Fruit fly (Drosophila melanogaster) whole organism, pupa: ENCODE measurements around the gene CG6686.
A peak's percentile ranks its signal among the peaks of the same experiment; 100 is the strongest.

Experiments used
- CG10348 ChIP-seq: fragments of 200-800 bp; sonication (Bioruptor generic); IDR thresholded peaks from 2 replicates; pipeline ENCODE4 v1.3.6; 2022; ENCODE audit warnings: missing biosample characterization, missing genetic modification characterization
- CG12605 ChIP-seq: fragments of 200-800 bp; sonication (Bioruptor generic); IDR thresholded peaks from 2 replicates; pipeline ENCODE4 v1.3.6; 2022; ENCODE audit warnings: missing biosample characterization, missing genetic modification characterization
- CG13204 ChIP-seq: fragments of 200-800 bp; sonication (Bioruptor generic); optimal IDR thresholded peaks from 2 replicates; lab custom pipeline; 2018; ENCODE audit warnings: missing biosample characterization, mild to moderate bottlenecking, missing genetic modification characterization, moderate library complexity
- CG14655 ChIP-seq: fragments of 200-800 bp; sonication (Bioruptor generic); optimal IDR thresholded peaks from 3 replicates; lab custom pipeline; 2017; ENCODE audit warnings: mild to moderate bottlenecking, missing biosample characterization, missing genetic modification reagents, missing genetic modification characterization
- CG15710 ChIP-seq: fragments of 200-800 bp; sonication (Bioruptor generic); optimal IDR thresholded peaks from 2 replicates; lab custom pipeline; 2018; ENCODE audit warnings: missing biosample characterization, mild to moderate bottlenecking, missing genetic modification characterization, moderate library complexity
- CG17806 ChIP-seq: fragments of 200-800 bp; sonication (Bioruptor generic); optimal IDR thresholded peaks from 2 replicates; lab custom pipeline; 2018; ENCODE audit warnings: missing biosample characterization, mild to moderate bottlenecking, missing genetic modification characterization, moderate library complexity
- CG32121 ChIP-seq: fragments of 200-800 bp; sonication (Bioruptor generic); IDR thresholded peaks from 2 replicates; pipeline ENCODE4 v1.3.6; 2022; ENCODE audit warnings: missing biosample characterization, missing genetic modification characterization
- CG34367 ChIP-seq: fragments of 200-800 bp; sonication (Bioruptor generic); optimal IDR thresholded peaks from 2 replicates; lab custom pipeline; 2018; ENCODE audit warnings: missing biosample characterization, mild to moderate bottlenecking, missing genetic modification characterization
- CG4496 ChIP-seq: fragments of 200-800 bp; sonication (Bioruptor generic); IDR thresholded peaks from 3 replicates; pipeline ENCODE4 v1.3.6; 2022; ENCODE audit warnings: missing biosample characterization, missing genetic modification characterization
- CG8159 ChIP-seq: fragments of 200-800 bp; sonication (Bioruptor generic); optimal IDR thresholded peaks from 3 replicates; lab custom pipeline; 2018; ENCODE audit warnings: missing biosample characterization, mild to moderate bottlenecking, missing genetic modification characterization, moderate library complexity
- CG8301 ChIP-seq: fragments of 200-800 bp; sonication (Bioruptor generic); optimal IDR thresholded peaks from 2 replicates; lab custom pipeline; 2018; ENCODE audit warnings: missing biosample characterization, mild to moderate bottlenecking, missing genetic modification characterization
- CG9948 ChIP-seq: fragments of 200-800 bp; sonication (Bioruptor generic); optimal IDR thresholded peaks from 2 replicates; lab custom pipeline; 2018; ENCODE audit warnings: missing biosample characterization, mild to moderate bottlenecking, missing genetic modification characterization, moderate library complexity
- D1 ChIP-seq: fragments of 200-800 bp; sonication (Bioruptor generic); optimal IDR thresholded peaks from 2 replicates; lab custom pipeline; 2018; ENCODE audit warnings: missing biosample characterization, mild to moderate bottlenecking, missing genetic modification characterization, moderate library complexity
- EcR ChIP-seq: fragments of 200-800 bp; sonication (Bioruptor generic); optimal IDR thresholded peaks from 3 replicates; lab custom pipeline; 2019; ENCODE audit warnings: missing biosample characterization, missing genetic modification characterization, mild to moderate bottlenecking, moderate library complexity, missing genetic modification reagents
- Ets98B ChIP-seq: fragments of 200-800 bp; sonication (Bioruptor generic); IDR thresholded peaks from 2 replicates; pipeline ENCODE4 v1.3.6; 2022; ENCODE audit warnings: missing biosample characterization, missing genetic modification characterization
- Pif1A ChIP-seq: fragments of 200-800 bp; sonication (Bioruptor generic); optimal IDR thresholded peaks from 3 replicates; lab custom pipeline; 2016; ENCODE audit warnings: missing biosample characterization, missing genetic modification characterization
- Pif1B ChIP-seq: fragments of 200-800 bp; sonication (Bioruptor generic); optimal IDR thresholded peaks from 3 replicates; lab custom pipeline; 2016; ENCODE audit warnings: missing biosample characterization, missing genetic modification characterization
- Snoo ChIP-seq: fragments of 200-800 bp; sonication (Bioruptor generic); optimal IDR thresholded peaks from 3 replicates; lab custom pipeline; 2017; ENCODE audit warnings: missing biosample characterization, mild to moderate bottlenecking, missing genetic modification characterization, inconsistent platforms
- fd96Ca ChIP-seq: fragments of 200-800 bp; sonication (Bioruptor generic); IDR thresholded peaks from 3 replicates; pipeline ENCODE4 v1.3.6; 2022; ENCODE audit warnings: missing biosample characterization, missing genetic modification characterization
- gl ChIP-seq: fragments of 200-800 bp; sonication (Bioruptor generic); optimal IDR thresholded peaks from 2 replicates; lab custom pipeline; 2018; ENCODE audit warnings: missing biosample characterization, mild to moderate bottlenecking, missing genetic modification characterization
- rn ChIP-seq: fragments of 200-800 bp; sonication (Bioruptor generic); IDR thresholded peaks from 2 replicates; pipeline ENCODE4 v1.3.6; 2022; ENCODE audit warnings: missing biosample characterization, missing genetic modification characterization

The CG6686 gene

DNA sequence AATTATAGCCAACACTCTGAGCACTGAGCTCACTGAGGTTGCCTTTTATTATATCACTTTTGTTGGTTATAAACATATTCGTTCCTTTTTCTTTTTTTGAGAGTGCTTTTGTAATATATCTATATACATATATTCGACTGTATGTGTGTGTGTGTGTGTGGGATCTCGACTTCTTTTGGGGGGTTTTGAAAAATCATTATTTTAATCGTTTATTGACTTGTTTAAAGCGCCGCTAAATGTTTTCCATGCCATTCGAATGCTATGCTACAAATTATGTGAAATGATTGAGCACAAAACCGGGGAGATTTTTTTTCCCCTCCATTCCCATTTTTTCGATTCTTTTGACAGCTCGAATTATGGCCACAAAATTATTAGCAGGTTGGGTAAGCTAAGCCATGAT, 18.4 kb downstream of the CG6686 start:
- TF ChIP-seq Ets98B (GFP tag; lab: Robert Waterston, UW) (no peak), CG34367 (tag; lab: Kevin White, UChicago) (no peak), CG9948 (tag; lab: Kevin White, UChicago) (no peak), CG8301 (tag; lab: Kevin White, UChicago) (no peak), CG14655 (GFP tag; lab: Kevin White, UChicago) (no peak), D1 (tag; lab: Kevin White, UChicago) (no peak), CG13204 (GFP tag; lab: Kevin White, UChicago) (no peak), CG4496 (GFP tag; lab: Robert Waterston, UW) (no peak), gl (tag; lab: Kevin White, UChicago) (no peak), EcR (GFP tag; lab: Kevin White, UChicago) (no peak)

DNA sequence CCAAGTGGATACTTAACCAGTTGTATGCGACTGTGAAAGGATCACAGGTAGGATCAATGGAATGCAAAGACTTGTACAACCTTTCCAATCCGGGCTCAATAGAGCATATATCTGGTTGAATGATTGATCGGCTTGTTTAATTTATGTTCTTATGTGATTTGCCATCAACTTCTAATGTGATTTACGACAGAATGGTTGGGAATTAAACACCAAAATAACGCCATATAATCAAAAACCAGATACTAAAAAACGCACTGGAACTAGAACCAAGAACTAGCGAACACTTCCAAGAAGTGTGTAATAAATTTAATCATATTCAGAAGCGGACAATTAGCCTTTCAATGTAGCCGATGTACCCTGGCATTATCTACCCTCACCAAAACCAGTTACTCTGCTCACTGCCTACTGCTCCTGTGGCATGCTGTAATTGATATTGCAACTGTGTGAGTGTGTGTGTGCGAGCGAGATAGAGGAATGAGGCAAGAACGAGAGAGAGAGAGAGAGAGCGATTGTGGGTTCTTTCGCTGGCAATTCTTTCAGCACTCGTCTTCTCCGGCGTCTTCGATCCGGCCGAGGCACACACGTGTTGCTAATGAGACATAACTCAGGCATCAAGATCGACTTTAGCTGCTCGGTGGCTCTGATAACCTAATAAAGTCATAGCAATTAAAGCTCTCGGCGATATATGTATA, 19.1 kb downstream of the CG6686 start:
- TF ChIP-seq CG15710 (peak; percentile 46), CG34367 (tag; lab: Kevin White, UChicago) (peak; percentile 34), CG14655 (GFP tag; lab: Kevin White, UChicago) (peak; percentile 81), Snoo (peak; percentile 14), CG13204 (GFP tag; lab: Kevin White, UChicago) (peak; percentile 25), CG10348 (GFP tag; lab: Robert Waterston, UW) (no peak), CG4496 (GFP tag; lab: Robert Waterston, UW) (no peak), CG17806 (tag; lab: Kevin White, UChicago) (peak; percentile 47), gl (tag; lab: Kevin White, UChicago) (no peak), CG9948 (tag; lab: Kevin White, UChicago) (peak; percentile 58), rn (GFP tag; lab: Robert Waterston, UW) (no peak), fd96Ca (GFP tag; lab: Robert Waterston, UW) (0 out of 3 replicates have a peak, but pooled peaks have one; percentile 33), CG12605 (GFP tag; lab: Robert Waterston, UW) (no peak), Ets98B (GFP tag; lab: Robert Waterston, UW) (no peak), D1 (tag; lab: Kevin White, UChicago) (no peak), CG8159 (tag; lab: Kevin White, UChicago) (peak; percentile 67), CG32121 (GFP tag; lab: Robert Waterston, UW) (0 out of 2 replicates have a peak, but pooled peaks have one; percentile 10), CG8301 (tag; lab: Kevin White, UChicago) (peak; percentile 64), Pif1B (peak; percentile 39), EcR (GFP tag; lab: Kevin White, UChicago) (peak; percentile 11), Pif1A (GFP tag; lab: Kevin White, UChicago) (peak; percentile 34)

DNA sequence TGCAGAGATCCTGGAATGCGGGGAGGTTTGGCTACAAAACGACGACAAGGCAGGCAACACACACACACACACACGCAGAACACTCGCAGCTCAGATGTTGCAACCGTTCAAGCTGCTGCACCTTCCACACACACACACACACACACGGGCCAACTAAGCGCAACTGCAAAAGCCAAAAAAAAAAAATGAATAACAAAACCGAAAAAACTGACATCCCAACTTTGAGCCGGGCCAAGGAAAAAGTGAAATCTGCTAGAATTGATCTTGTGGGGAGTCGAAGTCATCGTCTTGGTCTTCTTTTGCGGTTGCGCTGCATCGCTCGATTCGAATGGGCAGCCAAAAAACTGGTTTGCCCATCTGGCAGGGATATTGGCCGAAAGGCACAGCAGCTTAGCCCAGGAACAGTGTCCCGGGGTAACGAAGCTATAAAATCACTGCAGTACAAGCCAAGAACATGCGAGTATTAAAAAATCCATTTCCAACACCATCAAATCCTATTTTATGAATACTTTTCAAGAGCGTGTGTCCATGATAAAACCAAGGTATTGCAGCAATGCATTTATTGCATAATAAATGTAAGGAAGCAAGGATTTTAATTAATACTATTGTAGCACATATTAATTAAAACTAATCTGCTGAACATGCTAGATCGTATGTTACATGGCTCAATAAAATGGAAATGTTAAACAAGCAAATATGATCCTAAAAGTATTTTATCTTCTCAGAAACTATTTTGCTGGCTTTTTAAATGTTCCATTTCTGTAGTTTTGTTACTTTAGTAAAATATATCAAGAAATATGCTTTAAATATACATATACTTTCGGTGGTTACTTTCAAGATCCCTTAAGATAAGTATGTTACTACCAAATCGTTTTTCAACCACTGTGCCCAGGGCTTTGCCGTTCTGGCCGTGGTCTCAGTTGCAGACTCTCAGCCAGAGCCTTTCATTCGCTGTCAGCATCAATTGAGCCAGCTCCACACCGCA, 21.9 kb downstream of the CG6686 start:
- TF ChIP-seq CG32121 (GFP tag; lab: Robert Waterston, UW) (no peak), CG8301 (tag; lab: Kevin White, UChicago) (peak; percentile 22), gl (tag; lab: Kevin White, UChicago) (peak; percentile 43), Pif1B (no peak), CG34367 (tag; lab: Kevin White, UChicago) (peak; percentile 8), CG17806 (tag; lab: Kevin White, UChicago) (peak; percentile 18), Ets98B (GFP tag; lab: Robert Waterston, UW) (no peak), EcR (GFP tag; lab: Kevin White, UChicago) (peak; percentile 49), CG15710 (peak; percentile 59), CG14655 (GFP tag; lab: Kevin White, UChicago) (peak; percentile 53), CG9948 (tag; lab: Kevin White, UChicago) (peak; percentile 43), CG8159 (tag; lab: Kevin White, UChicago) (peak; percentile 67), Snoo (peak; percentile 25), CG4496 (GFP tag; lab: Robert Waterston, UW) (no peak), fd96Ca (GFP tag; lab: Robert Waterston, UW) (0 out of 3 replicates have a peak, but pooled peaks have one; percentile 28)

DNA sequence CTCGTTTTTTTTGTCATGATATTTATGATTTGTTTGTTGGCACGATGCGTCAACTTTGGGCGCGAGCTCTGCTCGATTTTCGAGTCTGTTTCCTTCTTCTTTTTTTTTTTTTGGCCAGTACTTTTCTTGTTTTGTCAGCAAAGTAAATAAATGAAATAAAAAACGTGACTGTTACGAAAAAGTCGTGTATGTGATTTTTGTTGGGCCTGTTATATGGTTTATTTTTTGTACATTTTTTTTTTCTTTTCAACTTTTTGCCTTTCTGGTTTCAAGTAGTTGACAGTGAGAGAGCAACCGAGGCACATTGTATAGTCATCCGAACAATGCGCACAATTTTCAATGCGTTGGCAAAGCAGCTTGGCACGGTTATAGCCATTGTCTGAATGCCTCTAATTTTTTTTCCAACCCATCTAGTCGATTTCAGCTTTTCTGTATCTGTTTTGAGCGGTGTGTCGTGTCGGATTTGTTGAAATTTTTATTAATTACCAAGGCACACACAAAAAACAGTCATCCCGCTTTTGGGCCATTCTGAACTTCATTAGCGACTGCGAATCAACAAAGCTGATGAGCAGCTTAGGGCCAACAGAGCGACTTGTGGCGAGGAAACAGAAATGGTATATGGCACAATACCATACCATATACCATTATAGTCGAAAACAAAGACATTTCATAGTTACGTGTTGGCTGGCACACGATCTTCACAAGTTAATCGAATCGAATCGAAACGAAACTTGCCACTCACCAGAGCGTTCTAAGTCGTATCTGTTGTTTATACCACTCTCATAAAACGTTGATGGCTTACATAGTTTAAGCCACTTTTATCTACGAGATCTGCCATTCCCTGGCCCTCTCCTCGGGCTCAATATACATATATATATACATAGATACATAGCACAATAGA, 24.2 kb downstream of the CG6686 start:
- TF ChIP-seq fd96Ca (GFP tag; lab: Robert Waterston, UW) = no peak
- TF ChIP-seq Pif1A (GFP tag; lab: Kevin White, UChicago) = peak; percentile 21
